Worm (Caenorhabditis elegans) whole organism, L4 larva: ENCODE data around the gene C08E3.1.

Experiments
- R02D3.7 ChIP-seq: fragments of 150-350 bp; sonication (generic microtip); optimal IDR thresholded peaks from 3 replicates; lab custom pipeline; 2014; ENCODE audit warnings: missing biosample characterization, missing genetic modification characterization
- Y105C5A.15 ChIP-seq: fragments of 200-800 bp; sonication (Bioruptor generic); IDR thresholded peaks from 2 replicates; pipeline ENCODE4 v1.3.6; 2022; ENCODE audit warnings: missing genetic modification characterization, missing compliant biosample characterization
- Y5F2A.4 ChIP-seq: fragments of 200-800 bp; sonication (Bioruptor generic); optimal IDR thresholded peaks from 2 replicates; lab custom pipeline; 2018; ENCODE audit warnings: mild to moderate bottlenecking, missing genetic modification characterization, missing compliant biosample characterization
- aha-1 ChIP-seq: fragments of 150-350 bp; peaks from one replicate; lab custom pipeline; 2014; ENCODE audit warnings: missing biosample characterization, missing genetic modification characterization
- arid-1 ChIP-seq: fragments of 200-800 bp; sonication (Bioruptor generic); conservative IDR thresholded peaks from 2 replicates; pipeline ENCODE4 v1.3.6; 2022; ENCODE audit warnings: missing genetic modification reagents, missing genetic modification characterization, missing compliant biosample characterization
- ceh-82 ChIP-seq: sonication (generic microtip); optimal IDR thresholded peaks from 2 replicates; lab custom pipeline; 2017; ENCODE audit warnings: missing biosample characterization, missing genetic modification characterization
- daf-19 ChIP-seq: fragments of 200-800 bp; sonication (Bioruptor generic); conservative IDR thresholded peaks from 2 replicates; pipeline ENCODE4 v1.3.6; 2022; ENCODE audit warnings: missing genetic modification characterization, missing compliant biosample characterization
- dpl-1 ChIP-seq: fragments of 150-350 bp; optimal IDR thresholded peaks from 2 replicates; lab custom pipeline; 2014; ENCODE audit warnings: missing biosample characterization, missing genetic modification reagents, missing genetic modification characterization
- dve-1 ChIP-seq: sonication (generic microtip); optimal IDR thresholded peaks from 2 replicates; lab custom pipeline; 2017; ENCODE audit warnings: antibody characterized with exemption, mild to moderate bottlenecking, missing genetic modification characterization, missing compliant biosample characterization; ENCODE audit not compliant: insufficient read depth
- fos-1 ChIP-seq: fragments of 150-350 bp; optimal IDR thresholded peaks from 2 replicates; lab custom pipeline; 2014; ENCODE audit warnings: missing biosample characterization, missing genetic modification characterization
- hlh-11 ChIP-seq: fragments of 200-800 bp; sonication (Bioruptor generic); optimal IDR thresholded peaks from 2 replicates; lab custom pipeline; 2018; ENCODE audit warnings: mild to moderate bottlenecking, missing genetic modification characterization, missing compliant biosample characterization
- lim-7 ChIP-seq: fragments of 200-800 bp; sonication (Bioruptor generic); IDR thresholded peaks from 2 replicates; pipeline ENCODE4 v1.3.6; 2022; ENCODE audit warnings: missing genetic modification characterization, missing compliant biosample characterization
- lin-1 ChIP-seq: fragments of 200-800 bp; sonication (Bioruptor generic); IDR thresholded peaks from 2 replicates; pipeline ENCODE4 v1.3.6; 2022; ENCODE audit warnings: missing genetic modification reagents, missing genetic modification characterization, missing compliant biosample characterization
- lin-13 ChIP-seq: fragments of 150-350 bp; optimal IDR thresholded peaks from 2 replicates; lab custom pipeline; 2014; ENCODE audit warnings: missing biosample characterization, missing genetic modification reagents, missing genetic modification characterization
- lin-39 ChIP-seq: fragments of 150-350 bp; optimal IDR thresholded peaks from 2 replicates; lab custom pipeline; 2014; ENCODE audit warnings: missing biosample characterization, missing genetic modification reagents, missing genetic modification characterization
- lir-3 ChIP-seq: sonication (generic microtip); optimal IDR thresholded peaks from 2 replicates; lab custom pipeline; 2016; ENCODE audit warnings: mild to moderate bottlenecking, missing genetic modification characterization, missing compliant biosample characterization
- lsy-2 ChIP-seq, 2 experiments: fragments of 150-350 bp in 1 of 2; sonication (generic microtip) in 1 of 2; optimal IDR thresholded peaks; 2 replicates each; lab custom pipeline; 2014 to 2017; ENCODE audit warnings: missing biosample characterization in 2 of 2, missing genetic modification characterization in 2 of 2
- madf-5 ChIP-seq, 2 experiments: fragments of 200-800 bp; sonication (Bioruptor generic); IDR thresholded peaks; 2 replicates each; pipeline ENCODE4 v1.3.6; 2022; ENCODE audit warnings: missing compliant biosample characterization in 2 of 2, missing genetic modification characterization in 2 of 2
- madf-9 ChIP-seq: fragments of 200-800 bp; sonication (Bioruptor generic); conservative IDR thresholded peaks from 2 replicates; pipeline ENCODE4 v1.3.6; 2022; ENCODE audit warnings: missing genetic modification reagents, missing genetic modification characterization, missing compliant biosample characterization
- mdt-29 ChIP-seq: fragments of 200-800 bp; sonication (Bioruptor generic); IDR thresholded peaks from 2 replicates; pipeline ENCODE4 v1.3.6; 2022; ENCODE audit warnings: missing genetic modification reagents, missing genetic modification characterization, missing compliant biosample characterization
- mep-1 ChIP-seq: fragments of 150-350 bp; sonication (generic microtip); optimal IDR thresholded peaks from 3 replicates; lab custom pipeline; 2014; ENCODE audit warnings: missing biosample characterization, missing genetic modification characterization
- nhr-102 ChIP-seq: sonication (generic microtip); optimal IDR thresholded peaks from 2 replicates; lab custom pipeline; 2016; ENCODE audit warnings: mild to moderate bottlenecking, missing genetic modification characterization, moderate library complexity, missing compliant biosample characterization
- nhr-237 ChIP-seq: sonication (generic microtip); optimal IDR thresholded peaks from 2 replicates; lab custom pipeline; 2017; ENCODE audit warnings: missing biosample characterization, missing genetic modification characterization
- nhr-25 ChIP-seq: sonication (generic microtip); optimal IDR thresholded peaks from 2 replicates; lab custom pipeline; 2017; ENCODE audit warnings: missing genetic modification characterization, mild to moderate bottlenecking, missing compliant biosample characterization, antibody characterized with exemption, moderate library complexity, borderline replicate concordance; ENCODE audit not compliant: insufficient read depth
- nhr-28 ChIP-seq: fragments of 150-350 bp; optimal IDR thresholded peaks from 2 replicates; lab custom pipeline; 2014; ENCODE audit warnings: missing biosample characterization, missing genetic modification characterization
- nhr-6 ChIP-seq: fragments of 150-350 bp; optimal IDR thresholded peaks from 2 replicates; lab custom pipeline; 2014; ENCODE audit warnings: missing biosample characterization, missing genetic modification characterization
- nhr-77 ChIP-seq: fragments of 150-350 bp; optimal IDR thresholded peaks from 2 replicates; lab custom pipeline; 2014; ENCODE audit warnings: missing biosample characterization, missing genetic modification characterization
- pha-4 ChIP-seq, 2 experiments: fragments of 150-350 bp in 1 of 2; fragments of 200-800 bp in 1 of 2; sonication (Bioruptor generic) in 1 of 2; IDR thresholded peaks in 1 of 2; optimal IDR thresholded peaks in 1 of 2; 2 replicates each; pipeline versions ENCODE4 v1.3.6 to Lab custom; 2014 to 2022; ENCODE audit warnings: missing genetic modification characterization in 2 of 2, missing genetic modification reagents in 2 of 2, missing biosample characterization in 1 of 2, missing compliant biosample characterization in 1 of 2
- pqm-1 ChIP-seq: sonication (generic microtip); optimal IDR thresholded peaks from 2 replicates; lab custom pipeline; 2017; ENCODE audit warnings: missing biosample characterization, missing genetic modification characterization
- saeg-2 ChIP-seq: fragments of 200-800 bp; sonication (Bioruptor generic); IDR thresholded peaks from 2 replicates; pipeline ENCODE4 v1.3.6; 2022; ENCODE audit warnings: missing genetic modification reagents, missing genetic modification characterization, missing compliant biosample characterization
- set-16 ChIP-seq: fragments of 200-800 bp; sonication (Bioruptor generic); IDR thresholded peaks from 2 replicates; pipeline ENCODE4 v1.3.6; 2022; ENCODE audit warnings: missing genetic modification reagents, missing genetic modification characterization, missing compliant biosample characterization
- skn-1 ChIP-seq: fragments of 150-350 bp; optimal IDR thresholded peaks from 2 replicates; lab custom pipeline; 2014; ENCODE audit warnings: missing biosample characterization, missing genetic modification characterization
- snpc-1.2 ChIP-seq: fragments of 200-800 bp; sonication (Bioruptor generic); IDR thresholded peaks from 2 replicates; pipeline ENCODE4 v1.3.6; 2022; ENCODE audit warnings: missing genetic modification reagents, missing genetic modification characterization, missing compliant biosample characterization
- unc-130 ChIP-seq: sonication (generic microtip); optimal IDR thresholded peaks from 2 replicates; lab custom pipeline; 2016; ENCODE audit warnings: missing genetic modification reagents, missing genetic modification characterization, missing compliant biosample characterization
- unc-62 ChIP-seq, 3 experiments: fragments of 150-350 bp in 1 of 3; sonication (generic microtip); optimal IDR thresholded peaks in 2 of 3; peaks in 1 of 3; 1 replicate in 1 of 3; 2 replicates in 2 of 3; lab custom pipeline; 2014 to 2017; ENCODE audit warnings: missing biosample characterization in 3 of 3, missing genetic modification characterization in 3 of 3, missing genetic modification reagents in 3 of 3, missing genotype in 1 of 3
- vab-7 ChIP-seq: fragments of 200-800 bp; sonication (Bioruptor generic); IDR thresholded peaks from 2 replicates; pipeline ENCODE4 v1.3.6; 2022; ENCODE audit warnings: missing genetic modification reagents, missing genetic modification characterization, missing compliant biosample characterization
- ztf-11 ChIP-seq: fragments of 150-350 bp; optimal IDR thresholded peaks from 2 replicates; lab custom pipeline; 2014; ENCODE audit warnings: missing biosample characterization, missing genetic modification characterization

Gene C08E3.1

ce11 chrII:1668913-1669312, 35.3 kb downstream of the C08E3.1 start, which contains the start of gene srw-97:
Gene srw-97 (minus strand): TSS chrII:1669013.
- peak in 1 of 2 experiments; percentile 62 for TF ChIP-seq unc-62 (GFP tag; optimal IDR thresholded peaks at IDR 0.05 in 1 of 2; lab: Kevin White, UChicago)
- TF ChIP-seq unc-62 (tag; optimal IDR thresholded peaks at IDR 0.05; lab: Kevin White, UChicago), result no peak
- no peak for TF ChIP-seq lim-7 (GFP tag; lab: Robert Waterston, UW)

- TF ChIP-seq dpl-1 (GFP tag; lab: Kevin White, UChicago), result no peak
- TF ChIP-seq dve-1 (tag; lab: Kevin White, UChicago), result no peak
- TF ChIP-seq ceh-82, result no peak
- no peak for TF ChIP-seq unc-130
- TF ChIP-seq aha-1 (tag; lab: Kevin White, UChicago), result peak; percentile 46
- TF ChIP-seq lsy-2 (tag; optimal IDR thresholded peaks at IDR 0.05; lab: Kevin White, UChicago), result no peak
- TF ChIP-seq nhr-28 (tag; lab: Kevin White, UChicago), result peak; percentile 6
- no peak for TF ChIP-seq arid-1 (GFP tag; lab: Robert Waterston, UW)
- no peak for TF ChIP-seq ztf-11 (tag; lab: Kevin White, UChicago)
- TF ChIP-seq hlh-11, result peak; percentile 25
Observed at ce11 chrII:1670260-1670879, 36.8 kb downstream of the C08E3.1 start, which contains the start of gene nhx-6. Gene nhx-6 (plus strand): TSS chrII:1670829.

ce11 chrII:1670985-1671384, 37.4 kb downstream of the C08E3.1 start:
- no peak for TF ChIP-seq Y105C5A.15
- no peak for TF ChIP-seq nhr-28 (tag; lab: Kevin White, UChicago)
- TF ChIP-seq lim-7 (GFP tag; lab: Robert Waterston, UW), result no peak
- peak; percentile 91 for TF ChIP-seq aha-1 (tag; lab: Kevin White, UChicago)

- TF ChIP-seq lin-13 (GFP tag; lab: Kevin White, UChicago), result no peak
- TF ChIP-seq vab-7, result no peak
- no peak for TF ChIP-seq fos-1
- TF ChIP-seq aha-1 (tag; lab: Kevin White, UChicago), result peak; percentile 54
- TF ChIP-seq mep-1 (tag; lab: Kevin White, UChicago), result no peak
- no peak for TF ChIP-seq pha-4 (GFP tag; IDR thresholded peaks at IDR 0.05; lab: Robert Waterston, UW)
- no peak for TF ChIP-seq pha-4 (tag; optimal IDR thresholded peaks at IDR 0.05; lab: Kevin White, UChicago)
- peak; percentile 68; the same call in 1 of the 2 replicates for TF ChIP-seq set-16 (GFP tag; lab: Robert Waterston, UW)
- TF ChIP-seq, all 104 proteins: peak for 2
Observed at ce11 chrII:1672673-1673072, 39.1 kb downstream of the C08E3.1 start.

ce11 chrII:1676088-1676487, 42.5 kb downstream of the C08E3.1 start, which contains the start of gene fbxb-17:
Gene fbxb-17 (plus strand): TSS chrII:1676388.
- no peak for TF ChIP-seq snpc-1.2 (GFP tag; lab: Robert Waterston, UW)
- peak in 1 of 2 experiments; percentile 5 for TF ChIP-seq unc-62 (GFP tag; optimal IDR thresholded peaks at IDR 0.05 in 1 of 2; lab: Kevin White, UChicago)
- TF ChIP-seq unc-62 (tag; optimal IDR thresholded peaks at IDR 0.05; lab: Kevin White, UChicago), result no peak
- TF ChIP-seq, all 104 proteins: peak for 1

ce11 chrII:1679081-1679480, 45.5 kb downstream of the C08E3.1 start, which contains the start of gene irld-36:
Gene irld-36 (plus strand): TSS chrII:1679381.
- TF ChIP-seq madf-5 (GFP tag; IDR thresholded peaks at IDR 0.05; lab: Robert Waterston, UW), result no peak
- no peak for TF ChIP-seq lin-39 (tag; lab: Kevin White, UChicago)
- no peak for TF ChIP-seq R02D3.7 (tag; lab: Kevin White, UChicago)
- TF ChIP-seq vab-7, result no peak
- no peak for TF ChIP-seq nhr-6 (tag; lab: Kevin White, UChicago)
- no peak for TF ChIP-seq lin-1 (GFP tag; lab: Robert Waterston, UW)
- TF ChIP-seq hlh-11, result no peak
- no peak for TF ChIP-seq pqm-1 (tag; lab: Kevin White, UChicago)

ce11 chrII:1682218-1682617, 48.6 kb downstream of the C08E3.1 start, which contains the start of gene fbxb-26:
Gene fbxb-26 (plus strand): TSS chrII:1682518.
- no peak for TF ChIP-seq Y5F2A.4 (GFP tag; lab: Kevin White, UChicago)
- no peak for TF ChIP-seq lir-3
- TF ChIP-seq nhr-77 (tag; lab: Kevin White, UChicago), result no peak
- no peak for TF ChIP-seq nhr-28 (tag; lab: Kevin White, UChicago)
- no peak for TF ChIP-seq nhr-25
- no peak for TF ChIP-seq nhr-102
- TF ChIP-seq pqm-1 (tag; lab: Kevin White, UChicago), result no peak
- no peak for TF ChIP-seq lsy-2 (tag; optimal IDR thresholded peaks at IDR 0.05; lab: Kevin White, UChicago)
- TF ChIP-seq daf-19, result no peak
- TF ChIP-seq vab-7, result no peak
- TF ChIP-seq nhr-237 (tag; lab: Kevin White, UChicago), result no peak
- TF ChIP-seq set-16 (GFP tag; lab: Robert Waterston, UW), result no peak
- TF ChIP-seq mdt-29 (GFP tag; lab: Robert Waterston, UW), result no peak
- no peak for TF ChIP-seq saeg-2 (GFP tag; lab: Robert Waterston, UW)
- no peak for TF ChIP-seq madf-9 (GFP tag; lab: Robert Waterston, UW)
- no peak for TF ChIP-seq skn-1 (tag; lab: Kevin White, UChicago)
- TF ChIP-seq, all 104 proteins: peak for 0
